Worm (Caenorhabditis elegans) whole organism, mixed stage, embryonic: ENCODE measurements around the gene ugt-59.
A peak's percentile ranks its signal among the peaks of the same experiment; 100 is the strongest.

ENCODE experiments used
- lin-13 ChIP-seq: fragments of 150-350 bp; optimal IDR thresholded peaks from 2 replicates; lab custom pipeline; 2014; ENCODE audit warnings: missing biosample characterization, missing genetic modification characterization
- lsy-2 ChIP-seq: fragments of 150-350 bp; optimal IDR thresholded peaks from 2 replicates; lab custom pipeline; 2014; ENCODE audit warnings: missing biosample characterization, missing genetic modification characterization
- mep-1 ChIP-seq: fragments of 150-350 bp; optimal IDR thresholded peaks from 2 replicates; lab custom pipeline; 2017; ENCODE audit warnings: missing biosample characterization, missing genetic modification reagents, missing genetic modification characterization, inconsistent platforms
- nhr-28 ChIP-seq: fragments of 150-350 bp; optimal IDR thresholded peaks from 2 replicates; lab custom pipeline; 2014; ENCODE audit warnings: missing biosample characterization, missing genetic modification characterization

- TF ChIP-seq lin-13 (tag; lab: Kevin White, UChicago) = peak; percentile 60
- peak; percentile 64 for TF ChIP-seq lsy-2 (tag; lab: Kevin White, UChicago)
- peak; percentile 81 for TF ChIP-seq mep-1 (tag; lab: Kevin White, UChicago)
- TF ChIP-seq nhr-28 (tag; lab: Kevin White, UChicago) = no peak
These were observed 13.4 kb downstream of the ugt-59 start, which contains the start of gene mpz-5 for ce11 chrIV:10373772-10374288.
